Worm (Caenorhabditis elegans) whole organism, L2 larva: Measurements from ENCODE around the gene srx-85.

Source experiments
- Y55F3AM.14 ChIP-seq: fragments of 200-800 bp; sonication (Bioruptor generic); optimal IDR thresholded peaks from 2 replicates; lab custom pipeline; 2018; ENCODE audit warnings: mild to moderate bottlenecking, missing genetic modification characterization, missing compliant biosample characterization
- ZK546.5 ChIP-seq: sonication (generic microtip); optimal IDR thresholded peaks from 2 replicates; lab custom pipeline; 2017; ENCODE audit warnings: missing biosample characterization, missing genetic modification characterization
- aly-2 ChIP-seq: fragments of 150-350 bp; optimal IDR thresholded peaks from 2 replicates; lab custom pipeline; 2014; ENCODE audit warnings: missing biosample characterization, missing genetic modification characterization
- blmp-1 ChIP-seq: sonication (generic microtip); optimal IDR thresholded peaks from 2 replicates; lab custom pipeline; 2017; ENCODE audit warnings: missing genetic modification characterization, mild to moderate bottlenecking, missing compliant biosample characterization, antibody characterized with exemption, moderate library complexity; ENCODE audit not compliant: insufficient read depth
- ceh-82 ChIP-seq: fragments of 150-350 bp; optimal IDR thresholded peaks from 2 replicates; lab custom pipeline; 2014; ENCODE audit warnings: missing biosample characterization, missing genetic modification characterization
- crh-2 ChIP-seq: sonication (generic microtip); optimal IDR thresholded peaks from 2 replicates; lab custom pipeline; 2017; ENCODE audit warnings: missing biosample characterization, missing genetic modification characterization
- elt-1 ChIP-seq: fragments of 150-350 bp; optimal IDR thresholded peaks from 2 replicates; lab custom pipeline; 2014; ENCODE audit warnings: missing biosample characterization, missing genetic modification characterization
- fos-1 ChIP-seq: fragments of 150-350 bp; optimal IDR thresholded peaks from 2 replicates; lab custom pipeline; 2014; ENCODE audit warnings: missing biosample characterization, missing genetic modification characterization
- gmeb-1 ChIP-seq: fragments of 150-350 bp; optimal IDR thresholded peaks from 2 replicates; lab custom pipeline; 2014; ENCODE audit warnings: missing biosample characterization, missing genetic modification characterization
- lin-13 ChIP-seq: fragments of 150-350 bp; optimal IDR thresholded peaks from 2 replicates; lab custom pipeline; 2014; ENCODE audit warnings: missing biosample characterization, missing genetic modification reagents, missing genetic modification characterization
- lin-39 ChIP-seq: fragments of 150-350 bp; optimal IDR thresholded peaks from 2 replicates; lab custom pipeline; 2014; ENCODE audit warnings: missing biosample characterization, missing genetic modification reagents, missing genetic modification characterization
- lsy-2 ChIP-seq, 2 experiments: fragments of 150-350 bp in 1 of 2; sonication (generic microtip) in 1 of 2; optimal IDR thresholded peaks; 2 replicates each; lab custom pipeline; 2014 to 2017; ENCODE audit warnings: missing biosample characterization in 2 of 2, missing genetic modification characterization in 2 of 2
- mab-5 ChIP-seq: fragments of 150-350 bp; optimal IDR thresholded peaks from 2 replicates; lab custom pipeline; 2014; ENCODE audit warnings: missing biosample characterization, missing genetic modification characterization
- mdl-1 ChIP-seq, 2 experiments: fragments of 150-350 bp in 1 of 2; sonication (generic microtip) in 1 of 2; optimal IDR thresholded peaks; 2 replicates each; lab custom pipeline; 2017; ENCODE audit warnings: missing biosample characterization in 2 of 2, missing genetic modification characterization in 2 of 2
- nhr-11 ChIP-seq: fragments of 150-350 bp; optimal IDR thresholded peaks from 2 replicates; lab custom pipeline; 2014; ENCODE audit warnings: missing biosample characterization, missing genetic modification characterization
- nhr-129 ChIP-seq: fragments of 150-350 bp; optimal IDR thresholded peaks from 2 replicates; lab custom pipeline; 2014; ENCODE audit warnings: missing biosample characterization, missing genetic modification characterization
- nhr-21 ChIP-seq: fragments of 150-350 bp; optimal IDR thresholded peaks from 2 replicates; lab custom pipeline; 2014; ENCODE audit warnings: missing biosample characterization, missing genetic modification characterization
- nhr-237 ChIP-seq: fragments of 150-350 bp; optimal IDR thresholded peaks from 2 replicates; lab custom pipeline; 2014; ENCODE audit warnings: missing biosample characterization, missing genetic modification characterization
- nhr-6 ChIP-seq: fragments of 150-350 bp; optimal IDR thresholded peaks from 2 replicates; lab custom pipeline; 2014; ENCODE audit warnings: missing biosample characterization, missing genetic modification characterization
- nhr-77 ChIP-seq: fragments of 150-350 bp; optimal IDR thresholded peaks from 2 replicates; lab custom pipeline; 2014; ENCODE audit warnings: missing biosample characterization, missing genetic modification characterization
- sem-4 ChIP-seq: fragments of 150-350 bp; optimal IDR thresholded peaks from 2 replicates; lab custom pipeline; 2014; ENCODE audit warnings: missing biosample characterization, missing genetic modification reagents, missing genetic modification characterization
- sma-3 ChIP-seq: sonication (generic microtip); optimal IDR thresholded peaks from 2 replicates; lab custom pipeline; 2016; ENCODE audit warnings: missing genetic modification reagents, missing genetic modification characterization, missing compliant biosample characterization
- ztf-11 ChIP-seq: sonication (generic microtip); optimal IDR thresholded peaks from 2 replicates; lab custom pipeline; 2017; ENCODE audit warnings: missing biosample characterization, missing genetic modification characterization

srx-85 gene

ce11 chrV:11593427-11593826, 40.9 kb downstream of the srx-85 start, which contains the start of gene srx-80:
Gene srx-80 (plus strand): TSS chrV:11593727.
- TF ChIP-seq blmp-1 (tag; lab: Kevin White, UChicago) (no peak), nhr-6 (tag; lab: Kevin White, UChicago) (no peak), ceh-82 (tag; lab: Kevin White, UChicago) (no peak), fos-1 (tag; lab: Kevin White, UChicago) (no peak), mab-5 (tag; lab: Kevin White, UChicago) (no peak), nhr-11 (tag; lab: Kevin White, UChicago) (no peak), ZK546.5 (tag; lab: Kevin White, UChicago) (no peak), mdl-1 (tag; optimal IDR thresholded peaks at IDR 0.05; lab: Kevin White, UChicago) (no peak), Y55F3AM.14 (no peak), ztf-11 (tag; lab: Kevin White, UChicago) (no peak)

DNA sequence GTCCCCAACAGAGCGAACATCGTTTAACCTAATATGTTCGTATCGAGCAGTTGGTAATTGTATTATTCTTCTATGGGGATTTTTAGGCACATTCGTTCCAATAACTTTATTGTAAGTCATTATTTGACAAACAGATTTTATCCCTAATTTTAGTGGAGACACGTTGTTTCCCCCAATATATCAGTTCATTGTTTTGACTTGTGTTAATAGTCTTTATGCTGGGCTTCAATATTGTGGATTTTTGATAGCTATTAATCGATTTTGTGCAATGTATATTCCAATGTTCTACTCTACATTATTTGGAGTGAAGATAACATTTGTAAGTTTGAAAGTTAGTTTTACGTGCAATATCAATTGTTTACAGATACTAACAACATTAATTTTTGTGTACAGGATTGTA, 41.4 kb downstream of the srx-85 start:
- no peak for TF ChIP-seq sem-4
- no peak for TF ChIP-seq nhr-237 (tag; lab: Kevin White, UChicago)
- no peak for TF ChIP-seq aly-2 (tag; lab: Kevin White, UChicago)

- TF ChIP-seq nhr-21: no peak
- no peak for TF ChIP-seq elt-1
- no peak for TF ChIP-seq blmp-1 (tag; lab: Kevin White, UChicago)
- no peak for TF ChIP-seq sma-3 (GFP tag; lab: Kevin White, UChicago)
- no peak for TF ChIP-seq mdl-1 (tag; optimal IDR thresholded peaks at IDR 0.05; lab: Kevin White, UChicago)
- TF ChIP-seq mab-5 (tag; lab: Kevin White, UChicago): no peak
- TF ChIP-seq nhr-77 (tag; lab: Kevin White, UChicago): no peak
- no peak for TF ChIP-seq fos-1 (tag; lab: Kevin White, UChicago)
- no peak for TF ChIP-seq nhr-237 (tag; lab: Kevin White, UChicago)
Observed at ce11 chrV:11598807-11599206, 46.3 kb downstream of the srx-85 start, which contains the start of gene srx-84. Gene srx-84 (plus strand): TSS chrV:11599107.

ce11 chrV:11600800-11601199, 48.3 kb downstream of the srx-85 start, which contains the start of gene F35B12.9:
Gene F35B12.9 (plus strand): TSS chrV:11601171.
- TF ChIP-seq lsy-2 (tag; optimal IDR thresholded peaks at IDR 0.05; lab: Kevin White, UChicago) (no peak), gmeb-1 (tag; lab: Kevin White, UChicago) (no peak), lin-39 (no peak), nhr-237 (tag; lab: Kevin White, UChicago) (no peak), mab-5 (tag; lab: Kevin White, UChicago) (no peak), lin-13 (GFP tag; lab: Kevin White, UChicago) (no peak), nhr-129 (tag; lab: Kevin White, UChicago) (no peak), elt-1 (no peak), crh-2 (tag; lab: Kevin White, UChicago) (no peak), aly-2 (tag; lab: Kevin White, UChicago) (no peak)
